Worm (Caenorhabditis elegans) whole organism, late embryonic: Measurements from ENCODE around the gene T16H12.13.
A peak's percentile ranks its signal among the peaks of the same experiment; 100 is the strongest.

Experiments
- C08G9.2 ChIP-seq: sonication (generic microtip); optimal IDR thresholded peaks from 2 replicates; lab custom pipeline; 2016; ENCODE audit warnings: mild to moderate bottlenecking, missing genetic modification characterization, moderate library complexity, missing compliant biosample characterization
- F13H6.1 ChIP-seq: sonication (generic microtip); optimal IDR thresholded peaks from 2 replicates; lab custom pipeline; 2016; ENCODE audit warnings: missing genetic modification characterization, missing compliant biosample characterization
- K02D7.2 ChIP-seq: sonication (generic microtip); optimal IDR thresholded peaks from 2 replicates; lab custom pipeline; 2017; ENCODE audit warnings: mild to moderate bottlenecking, missing genetic modification characterization, missing compliant biosample characterization
- T23F11.4 ChIP-seq: fragments of 200-800 bp; sonication (Bioruptor generic); optimal IDR thresholded peaks from 2 replicates; lab custom pipeline; 2018; ENCODE audit warnings: mild to moderate bottlenecking, missing genetic modification characterization, missing compliant biosample characterization
- ama-1 ChIP-seq: fragments of 150-350 bp; optimal IDR thresholded peaks from 2 replicates; lab custom pipeline; 2014
- ceh-14 ChIP-seq: sonication (generic microtip); optimal IDR thresholded peaks from 2 replicates; lab custom pipeline; 2016; ENCODE audit warnings: missing genotype, missing genetic modification characterization, missing compliant biosample characterization
- ceh-18 ChIP-seq: sonication (generic microtip); optimal IDR thresholded peaks from 2 replicates; lab custom pipeline; 2016; ENCODE audit warnings: missing genetic modification characterization, missing compliant biosample characterization
- ceh-2 ChIP-seq: sonication (generic microtip); optimal IDR thresholded peaks from 2 replicates; lab custom pipeline; 2016; ENCODE audit warnings: missing genotype, missing genetic modification characterization, missing compliant biosample characterization
- ceh-22 ChIP-seq: sonication (generic microtip); optimal IDR thresholded peaks from 2 replicates; lab custom pipeline; 2017; ENCODE audit warnings: missing biosample characterization, missing genetic modification characterization
- ceh-31 ChIP-seq: sonication (generic microtip); optimal IDR thresholded peaks from 2 replicates; lab custom pipeline; 2016; ENCODE audit warnings: missing genetic modification characterization, missing compliant biosample characterization
- ceh-48 ChIP-seq: sonication (generic microtip); optimal IDR thresholded peaks from 2 replicates; lab custom pipeline; 2016; ENCODE audit warnings: missing genetic modification characterization, inconsistent platforms, missing compliant biosample characterization
- ceh-6 ChIP-seq: fragments of 200-800 bp; sonication (Bioruptor generic); optimal IDR thresholded peaks from 2 replicates; lab custom pipeline; 2018; ENCODE audit warnings: mild to moderate bottlenecking, missing genetic modification characterization, missing compliant biosample characterization
- ceh-9 ChIP-seq: sonication (generic microtip); optimal IDR thresholded peaks from 2 replicates; lab custom pipeline; 2016; ENCODE audit warnings: mild to moderate bottlenecking, missing genetic modification characterization, inconsistent platforms, missing compliant biosample characterization
- dve-1 ChIP-seq: sonication (generic microtip); optimal IDR thresholded peaks from 2 replicates; lab custom pipeline; 2017; ENCODE audit warnings: antibody characterized with exemption, mild to moderate bottlenecking, missing genetic modification characterization, missing compliant biosample characterization
- elt-2 ChIP-seq: sonication (generic microtip); optimal IDR thresholded peaks from 2 replicates; lab custom pipeline; 2016; ENCODE audit warnings: missing genetic modification reagents, missing genetic modification characterization, missing compliant biosample characterization
- elt-4 ChIP-seq: sonication (generic microtip); optimal IDR thresholded peaks from 2 replicates; lab custom pipeline; 2016; ENCODE audit warnings: missing genetic modification characterization, missing compliant biosample characterization
- ets-4 ChIP-seq: sonication (generic microtip); optimal IDR thresholded peaks from 2 replicates; lab custom pipeline; 2016; ENCODE audit warnings: missing genetic modification characterization, missing compliant biosample characterization
- fax-1 ChIP-seq: sonication (generic microtip); optimal IDR thresholded peaks from 2 replicates; lab custom pipeline; 2016; ENCODE audit warnings: missing genotype, missing genetic modification characterization, missing compliant biosample characterization
- fkh-10 ChIP-seq: fragments of 150-350 bp; optimal IDR thresholded peaks from 2 replicates; lab custom pipeline; 2014; ENCODE audit warnings: missing biosample characterization, missing genetic modification reagents, missing genetic modification characterization
- fkh-6 ChIP-seq: sonication (generic microtip); optimal IDR thresholded peaks from 2 replicates; lab custom pipeline; 2016; ENCODE audit warnings: missing genetic modification characterization, missing compliant biosample characterization
- gmeb-2 ChIP-seq: sonication (generic microtip); optimal IDR thresholded peaks from 2 replicates; lab custom pipeline; 2016; ENCODE audit warnings: missing genetic modification characterization, inconsistent platforms, missing compliant biosample characterization
- hlh-13 ChIP-seq: fragments of 200-800 bp; sonication (Bioruptor generic); optimal IDR thresholded peaks from 2 replicates; lab custom pipeline; 2018; ENCODE audit warnings: mild to moderate bottlenecking, missing genetic modification characterization, missing compliant biosample characterization
- hlh-30 ChIP-seq: sonication (generic microtip); optimal IDR thresholded peaks from 2 replicates; lab custom pipeline; 2017; ENCODE audit warnings: antibody characterized with exemption, missing genetic modification characterization, missing compliant biosample characterization; ENCODE audit not compliant: insufficient read depth
- hlh-8 ChIP-seq: sonication (generic microtip); optimal IDR thresholded peaks from 2 replicates; lab custom pipeline; 2016; ENCODE audit warnings: missing genotype, missing genetic modification characterization, missing compliant biosample characterization
- madf-2 ChIP-seq: sonication (generic microtip); optimal IDR thresholded peaks from 2 replicates; lab custom pipeline; 2017; ENCODE audit warnings: missing genetic modification characterization, missing compliant biosample characterization
- mec-3 ChIP-seq: sonication (generic microtip); optimal IDR thresholded peaks from 2 replicates; lab custom pipeline; 2016; ENCODE audit warnings: borderline replicate concordance, missing genetic modification characterization, missing compliant biosample characterization
- nfya-1 ChIP-seq: sonication (generic microtip); optimal IDR thresholded peaks from 2 replicates; lab custom pipeline; 2017; ENCODE audit warnings: missing genetic modification characterization, mild to moderate bottlenecking, missing compliant biosample characterization, antibody characterized with exemption, moderate library complexity
- nhr-11 ChIP-seq: fragments of 150-350 bp; optimal IDR thresholded peaks from 2 replicates; lab custom pipeline; 2014; ENCODE audit warnings: missing biosample characterization, missing genetic modification characterization
- npax-4 ChIP-seq: sonication (generic microtip); optimal IDR thresholded peaks from 2 replicates; lab custom pipeline; 2016; ENCODE audit warnings: missing genetic modification characterization, missing compliant biosample characterization
- odd-2 ChIP-seq: sonication (generic microtip); optimal IDR thresholded peaks from 2 replicates; lab custom pipeline; 2017; ENCODE audit warnings: antibody characterized with exemption, mild to moderate bottlenecking, missing genetic modification characterization, missing compliant biosample characterization
- pag-3 ChIP-seq: sonication (generic microtip); optimal IDR thresholded peaks from 2 replicates; lab custom pipeline; 2016; ENCODE audit warnings: missing compliant biosample characterization, missing genetic modification characterization, borderline replicate concordance
- pat-9 ChIP-seq: fragments of 200-800 bp; sonication (Bioruptor generic); optimal IDR thresholded peaks from 2 replicates; lab custom pipeline; 2018; ENCODE audit warnings: mild to moderate bottlenecking, missing genetic modification characterization, moderate library complexity, missing compliant biosample characterization
- pha-2 ChIP-seq: sonication (generic microtip); optimal IDR thresholded peaks from 2 replicates; lab custom pipeline; 2017; ENCODE audit warnings: mild to moderate bottlenecking, missing genetic modification characterization, missing compliant biosample characterization
- ref-2 ChIP-seq: sonication (generic microtip); optimal IDR thresholded peaks from 2 replicates; lab custom pipeline; 2016; ENCODE audit warnings: missing genetic modification characterization, missing compliant biosample characterization
- rnt-1 ChIP-seq: sonication (generic microtip); optimal IDR thresholded peaks from 2 replicates; lab custom pipeline; 2016; ENCODE audit warnings: missing genetic modification characterization, missing compliant biosample characterization
- sdc-2 ChIP-seq: sonication (generic microtip); optimal IDR thresholded peaks from 2 replicates; lab custom pipeline; 2016; ENCODE audit warnings: missing genotype, missing genetic modification characterization, missing compliant biosample characterization
- sox-4 ChIP-seq: sonication (generic microtip); optimal IDR thresholded peaks from 2 replicates; lab custom pipeline; 2017; ENCODE audit warnings: mild to moderate bottlenecking, missing genetic modification characterization, inconsistent platforms, missing compliant biosample characterization
- tbx-2 ChIP-seq: sonication (generic microtip); optimal IDR thresholded peaks from 2 replicates; lab custom pipeline; 2016; ENCODE audit warnings: missing genetic modification characterization, missing compliant biosample characterization
- tbx-7 ChIP-seq: sonication (generic microtip); optimal IDR thresholded peaks from 2 replicates; lab custom pipeline; 2016; ENCODE audit warnings: missing genotype, missing genetic modification characterization, missing compliant biosample characterization
- ttx-3 ChIP-seq: sonication (generic microtip); optimal IDR thresholded peaks from 2 replicates; lab custom pipeline; 2016; ENCODE audit warnings: missing genetic modification reagents, missing genetic modification characterization, missing compliant biosample characterization
- unc-42 ChIP-seq: sonication (generic microtip); optimal IDR thresholded peaks from 2 replicates; lab custom pipeline; 2016; ENCODE audit warnings: missing genotype, missing genetic modification characterization, missing compliant biosample characterization
- unc-55 ChIP-seq: sonication (generic microtip); optimal IDR thresholded peaks from 2 replicates; lab custom pipeline; 2017; ENCODE audit warnings: missing biosample characterization, missing genetic modification reagents, missing genetic modification characterization
- unc-86 ChIP-seq: sonication (generic microtip); optimal IDR thresholded peaks from 2 replicates; lab custom pipeline; 2016; ENCODE audit warnings: missing genetic modification characterization, missing compliant biosample characterization
- zip-5 ChIP-seq: sonication (generic microtip); optimal IDR thresholded peaks from 2 replicates; lab custom pipeline; 2016; ENCODE audit warnings: missing genetic modification characterization, missing compliant biosample characterization

T16H12.13 gene

ce11 chrIII:10060573-10060972 lies 24.6 kb upstream of the T16H12.13 start, which contains the start of gene T16G12.13:
Gene T16G12.13, plus strand, starts transcription at chrIII:10060865.
- TF ChIP-seq pha-2: no peak
- no peak for TF ChIP-seq ref-2 (tag; lab: Kevin White, UChicago)
- TF ChIP-seq ceh-6 (GFP tag; lab: Kevin White, UChicago): no peak
- TF ChIP-seq nfya-1 (tag; lab: Kevin White, UChicago): no peak
- TF ChIP-seq ceh-14 (tag; lab: Kevin White, UChicago): no peak
- no peak for TF ChIP-seq ttx-3 (tag; lab: Kevin White, UChicago)
- TF ChIP-seq pat-9 (tag; lab: Kevin White, UChicago): no peak
- no peak for TF ChIP-seq ceh-31 (tag; lab: Kevin White, UChicago)
- TF ChIP-seq ceh-9: no peak
- no peak for TF ChIP-seq C08G9.2 (tag; lab: Kevin White, UChicago)
- TF ChIP-seq unc-55: no peak
- TF ChIP-seq dve-1 (tag; lab: Kevin White, UChicago): no peak
- TF ChIP-seq hlh-30 (tag; lab: Kevin White, UChicago): no peak
- no peak for TF ChIP-seq unc-42 (tag; lab: Kevin White, UChicago)
- no peak for TF ChIP-seq sox-4
- TF ChIP-seq hlh-13: no peak
- TF ChIP-seq elt-4 (tag; lab: Kevin White, UChicago): no peak
- TF ChIP-seq ceh-18 (tag; lab: Kevin White, UChicago): no peak
- TF ChIP-seq npax-4 (tag; lab: Kevin White, UChicago): no peak

ce11 chrIII:10064140-10064539 lies 21.1 kb upstream of the T16H12.13 start, which contains the start of gene ekl-6:
Gene ekl-6, plus strand, starts transcription at chrIII:10064404.
- TF ChIP-seq ets-4 (tag; lab: Kevin White, UChicago) (peak; percentile 74), ceh-48 (tag; lab: Kevin White, UChicago) (peak; percentile 42), ceh-18 (tag; lab: Kevin White, UChicago) (no peak), sdc-2 (tag; lab: Kevin White, UChicago) (peak; percentile 16), rnt-1 (tag; lab: Kevin White, UChicago) (peak; percentile 15), elt-4 (tag; lab: Kevin White, UChicago) (no peak), nhr-11 (tag; lab: Kevin White, UChicago) (no peak), fkh-6 (tag; lab: Kevin White, UChicago) (no peak), unc-86 (tag; lab: Kevin White, UChicago) (peak; percentile 14), mec-3 (tag; lab: Kevin White, UChicago) (peak; percentile 35), elt-2 (tag; lab: Kevin White, UChicago) (peak; percentile 53), madf-2 (no peak), pag-3 (tag; lab: Kevin White, UChicago) (no peak), hlh-8 (tag; lab: Kevin White, UChicago) (peak; percentile 61), ref-2 (tag; lab: Kevin White, UChicago) (peak; percentile 76), ceh-22 (tag; lab: Kevin White, UChicago) (no peak), tbx-7 (tag; lab: Kevin White, UChicago) (peak; percentile 83), sox-4 (no peak), fkh-10 (no peak), ceh-2 (tag; lab: Kevin White, UChicago) (peak; percentile 90), ceh-31 (tag; lab: Kevin White, UChicago) (peak; percentile 85), odd-2 (no peak), F13H6.1 (tag; lab: Kevin White, UChicago) (peak; percentile 40), T23F11.4 (GFP tag; lab: Kevin White, UChicago) (no peak), zip-5 (tag; lab: Kevin White, UChicago) (peak; percentile 79), gmeb-2 (no peak), ama-1 (lab: Kevin White, UChicago) (no peak), nfya-1 (tag; lab: Kevin White, UChicago) (no peak), C08G9.2 (tag; lab: Kevin White, UChicago) (peak; percentile 84), K02D7.2 (tag; lab: Kevin White, UChicago) (no peak), fax-1 (peak; percentile 11), ceh-14 (tag; lab: Kevin White, UChicago) (peak; percentile 21), tbx-2 (peak; percentile 86), ttx-3 (tag; lab: Kevin White, UChicago) (no peak)
